Fruit fly (Drosophila melanogaster): ENCODE measurements around the gene Prosbeta7.

Prosbeta7 gene

dm6 chr3R:5327911-5328310, 30.3 kb downstream of the Prosbeta7 start (continued):
- TF ChIP-seq luna (GFP tag; optimal IDR thresholded peaks at IDR 0.05) (no peak), Nf-YC (tag; optimal IDR thresholded peaks at IDR 0.05) (no peak), Ada2b (GFP tag; IDR thresholded peaks at IDR 0.05) (no peak), CG15696 (tag; optimal IDR thresholded peaks at IDR 0.05) (peak; percentile 78), danr (GFP tag; IDR thresholded peaks at IDR 0.05) (no peak), gsb (GFP tag; IDR thresholded peaks at IDR 0.05) (no peak), lilli (GFP tag; optimal IDR thresholded peaks at IDR 0.05) (no peak), CG30403 (GFP tag; optimal IDR thresholded peaks at IDR 0.05) (no peak), nerfin-2 (GFP tag; IDR thresholded peaks at IDR 0.05; ENCODE audit: partially characterized antibody) (no peak), NfI (GFP tag; optimal IDR thresholded peaks at IDR 0.05) (no peak), crol (GFP tag; IDR thresholded peaks at IDR 0.05) (0 out of 2 replicates have a peak, but pooled peaks have one; percentile 19), CG31365 (tag; optimal IDR thresholded peaks at IDR 0.05) (no peak), CG2712 (tag; optimal IDR thresholded peaks at IDR 0.05) (peak; percentile 11), CG18262 (tag; optimal IDR thresholded peaks at IDR 0.05) (peak; percentile 20), CG17568 (GFP tag; optimal IDR thresholded peaks at IDR 0.05) (peak; percentile 4), sens (GFP tag) (peak; percentile 89), Rfx (GFP tag; IDR thresholded peaks at IDR 0.05) (no peak), scrt (GFP tag; optimal IDR thresholded peaks at IDR 0.05) (no peak), insv (GFP tag; optimal IDR thresholded peaks at IDR 0.05) (no peak), CG7745 (tag; optimal IDR thresholded peaks at IDR 0.05) (peak; percentile 4), ken (GFP tag; IDR thresholded peaks at IDR 0.05) (no peak), CG6765 (GFP tag; optimal IDR thresholded peaks at IDR 0.05) (no peak), Vsx1 (GFP tag; optimal IDR thresholded peaks at IDR 0.05) (no peak), Usf (GFP tag; optimal IDR thresholded peaks at IDR 0.05) (no peak), Ssrp (tag; optimal IDR thresholded peaks at IDR 0.05) (no peak), CG14441 (GFP tag; IDR thresholded peaks at IDR 0.05) (no peak), CG8290 (GFP tag; optimal IDR thresholded peaks at IDR 0.05) (no peak), CG8290 (tag; optimal IDR thresholded peaks at IDR 0.05) (no peak), CG15601 (tag; optimal IDR thresholded peaks at IDR 0.05) (no peak), ato (GFP tag; IDR thresholded peaks at IDR 0.05; ENCODE audit: partially characterized antibody) (no peak), Xrp1 (GFP tag; IDR thresholded peaks at IDR 0.05) (peak; percentile 24; the same call in 1 of the 2 replicates), Ravus (GFP tag; IDR thresholded peaks at IDR 0.05) (no peak), peb (GFP tag; IDR thresholded peaks at IDR 0.05) (no peak), Lim3 (GFP tag; IDR thresholded peaks at IDR 0.05) (no peak), hbn (GFP tag; IDR thresholded peaks at IDR 0.05; ENCODE audit: partially characterized antibody) (no peak), sd (tag; optimal IDR thresholded peaks at IDR 0.05) (no peak), CG2889 (GFP tag; IDR thresholded peaks at IDR 0.05) (no peak), ap (GFP tag; IDR thresholded peaks at IDR 0.05) (no peak), jumu (GFP tag; optimal IDR thresholded peaks at IDR 0.05) (no peak), bbx (GFP tag; IDR thresholded peaks at IDR 0.05; ENCODE audit: partially characterized antibody) (no peak), CG9817 (tag; optimal IDR thresholded peaks at IDR 0.05) (no peak), Dref (GFP tag; IDR thresholded peaks at IDR 0.05) (no peak), Tbp (GFP tag; optimal IDR thresholded peaks at IDR 0.05) (no peak), org-1 (GFP tag; optimal IDR thresholded peaks at IDR 0.05) (no peak), Sry-β (GFP tag; optimal IDR thresholded peaks at IDR 0.05) (no peak), CG17328 (GFP tag; IDR thresholded peaks at IDR 0.05) (peak; percentile 16; the same call in 1 of the 2 replicates), Hsf (GFP tag; optimal IDR thresholded peaks at IDR 0.05) (peak; percentile 3), nau (GFP tag; optimal IDR thresholded peaks at IDR 0.05) (no peak), gem (tag; optimal IDR thresholded peaks at IDR 0.05) (peak; percentile 29), CG5953 (GFP tag; IDR thresholded peaks at IDR 0.05) (no peak), Dip2 (GFP tag; IDR thresholded peaks at IDR 0.05) (no peak), Dip3 (GFP tag; optimal IDR thresholded peaks at IDR 0.05) (no peak), HHEX (GFP tag; optimal IDR thresholded peaks at IDR 0.05) (no peak)
